Fruit fly (Drosophila melanogaster) Kc167 (cell line): Measurements from ENCODE around the gene Adk1.

Source experiments
- Myc ChIP-seq: fragments of >200 bp; optimal IDR thresholded peaks from 2 replicates; lab custom pipeline; 2017; ENCODE audit warnings: missing external identifiers
- psq ChIP-seq: fragments of >200 bp; optimal IDR thresholded peaks from 2 replicates; lab custom pipeline; 2017; ENCODE audit warnings: missing external identifiers
- ttk ChIP-seq: sonication (Bioruptor generic); optimal IDR thresholded peaks from 2 replicates; lab custom pipeline; 2017; ENCODE audit warnings: missing external identifiers

dm6 chr3R:12226239-12226638 lies 28.5 kb downstream of the Adk1 start, which contains the start of gene CG12256:
- TF ChIP-seq ttk (no peak), psq (no peak), Myc (lab: Kevin White, UChicago) (no peak)
